Worm (Caenorhabditis elegans) whole organism, young adult: Measurements from ENCODE around the gene F01G10.5.

ENCODE experiments used
- B0019.2 ChIP-seq: fragments of 200-800 bp; sonication (Bioruptor generic); conservative IDR thresholded peaks from 2 replicates; pipeline ENCODE4 v1.3.6; 2022; ENCODE audit warnings: missing genetic modification reagents, missing genetic modification characterization, missing compliant biosample characterization
- F37B4.10 ChIP-seq: fragments of 200-800 bp; sonication (Bioruptor generic); IDR thresholded peaks from 2 replicates; pipeline ENCODE4 v1.3.6; 2022; ENCODE audit warnings: missing genetic modification characterization, missing compliant biosample characterization
- F49E8.2 ChIP-seq: sonication (generic microtip); optimal IDR thresholded peaks from 3 replicates; lab custom pipeline; 2017; ENCODE audit warnings: missing genetic modification characterization, mild to moderate bottlenecking, missing compliant biosample characterization, antibody characterized with exemption, moderate library complexity; ENCODE audit not compliant: insufficient read depth
- T26A5.8 ChIP-seq: sonication (generic microtip); optimal IDR thresholded peaks from 2 replicates; lab custom pipeline; 2016; ENCODE audit warnings: missing genetic modification characterization, missing compliant biosample characterization
- Y53F4B.3 ChIP-seq: fragments of 200-800 bp; sonication (Bioruptor generic); IDR thresholded peaks from 2 replicates; pipeline ENCODE4 v1.3.6; 2022; ENCODE audit warnings: missing genetic modification reagents, missing genetic modification characterization, missing compliant biosample characterization
- Y53G8AR.9 ChIP-seq: fragments of 200-800 bp; sonication (Bioruptor generic); conservative IDR thresholded peaks from 2 replicates; pipeline ENCODE4 v1.3.6; 2022; ENCODE audit warnings: missing genetic modification reagents, missing genetic modification characterization, missing compliant biosample characterization
- Y79H2A.3 ChIP-seq: fragments of 200-800 bp; sonication (Bioruptor generic); conservative IDR thresholded peaks from 2 replicates; pipeline ENCODE4 v1.3.6; 2022; ENCODE audit warnings: missing genetic modification reagents, missing genetic modification characterization, missing compliant biosample characterization
- atf-7 ChIP-seq: sonication (generic microtip); optimal IDR thresholded peaks from 2 replicates; lab custom pipeline; 2017; ENCODE audit warnings: mild to moderate bottlenecking, missing genetic modification characterization, missing compliant biosample characterization
- athp-1 ChIP-seq: sonication (generic microtip); optimal IDR thresholded peaks from 2 replicates; lab custom pipeline; 2017; ENCODE audit warnings: mild to moderate bottlenecking, missing genetic modification characterization, missing compliant biosample characterization
- bed-1 ChIP-seq: fragments of 200-800 bp; sonication (Bioruptor generic); IDR thresholded peaks from 2 replicates; pipeline ENCODE4 v1.3.6; 2022; ENCODE audit warnings: missing genetic modification reagents, missing genetic modification characterization, missing compliant biosample characterization
- ceh-100 ChIP-seq: fragments of 200-800 bp; sonication (Bioruptor generic); IDR thresholded peaks from 2 replicates; pipeline ENCODE4 v1.3.6; 2022; ENCODE audit warnings: missing genetic modification reagents, missing genetic modification characterization, missing compliant biosample characterization
- ceh-58 ChIP-seq: fragments of 200-800 bp; sonication (Bioruptor generic); IDR thresholded peaks from 2 replicates; pipeline ENCODE4 v1.3.6; 2022; ENCODE audit warnings: missing genetic modification characterization, missing compliant biosample characterization
- chd-7 ChIP-seq: sonication (generic microtip); optimal IDR thresholded peaks from 2 replicates; lab custom pipeline; 2016; ENCODE audit warnings: mild to moderate bottlenecking, missing genetic modification characterization, moderate library complexity, missing compliant biosample characterization
- dpff-1 ChIP-seq: sonication (generic microtip); optimal IDR thresholded peaks from 2 replicates; lab custom pipeline; 2017; ENCODE audit warnings: mild to moderate bottlenecking, missing genetic modification characterization, missing compliant biosample characterization
- efl-1 ChIP-seq: fragments of 150-350 bp; optimal IDR thresholded peaks from 2 replicates; lab custom pipeline; 2014; ENCODE audit warnings: missing biosample characterization, missing genetic modification reagents, missing genetic modification characterization
- egl-18 ChIP-seq: fragments of 200-800 bp; sonication (Bioruptor generic); IDR thresholded peaks from 2 replicates; pipeline ENCODE4 v1.3.6; 2022; ENCODE audit warnings: missing genetic modification reagents, missing genetic modification characterization, missing compliant biosample characterization
- ets-4 ChIP-seq: fragments of 200-800 bp; sonication (Bioruptor generic); optimal IDR thresholded peaks from 2 replicates; lab custom pipeline; 2018; ENCODE audit warnings: mild to moderate bottlenecking, missing genetic modification characterization, missing compliant biosample characterization
- fkh-3 ChIP-seq: sonication (generic microtip); optimal IDR thresholded peaks from 2 replicates; lab custom pipeline; 2016; ENCODE audit warnings: mild to moderate bottlenecking, missing genetic modification characterization, missing compliant biosample characterization
- him-1 ChIP-seq: sonication (generic microtip); optimal IDR thresholded peaks from 2 replicates; lab custom pipeline; 2016; ENCODE audit warnings: missing genotype, missing genetic modification reagents, missing genetic modification characterization, missing compliant biosample characterization
- hlh-12 ChIP-seq: sonication (generic microtip); optimal IDR thresholded peaks from 2 replicates; lab custom pipeline; 2016; ENCODE audit warnings: missing genetic modification characterization, missing compliant biosample characterization
- hmg-1.2 ChIP-seq: fragments of 200-800 bp; sonication (Bioruptor generic); IDR thresholded peaks from 2 replicates; pipeline ENCODE4 v1.3.6; 2022; ENCODE audit warnings: missing genetic modification reagents, missing genetic modification characterization, missing compliant biosample characterization
- hmg-20 ChIP-seq: fragments of 200-800 bp; sonication (Bioruptor generic); IDR thresholded peaks from 2 replicates; pipeline ENCODE4 v1.3.6; 2022; ENCODE audit warnings: missing genetic modification reagents, missing genetic modification characterization, missing compliant biosample characterization
- hsf-1 ChIP-seq: fragments of 200-800 bp; sonication (Bioruptor generic); IDR thresholded peaks from 2 replicates; pipeline ENCODE4 v1.3.6; 2022; ENCODE audit warnings: missing genetic modification reagents, missing genetic modification characterization, missing compliant biosample characterization
- let-526 ChIP-seq: fragments of 200-800 bp; sonication (Bioruptor generic); IDR thresholded peaks from 2 replicates; pipeline ENCODE4 v1.3.6; 2022; ENCODE audit warnings: missing genetic modification reagents, missing genetic modification characterization, missing compliant biosample characterization
- lin-35 ChIP-seq, 3 experiments: fragments of 150-350 bp in 2 of 3; sonication (generic microtip) in 1 of 3; optimal IDR thresholded peaks; 2 replicates each; lab custom pipeline; 2014 to 2018; ENCODE audit warnings: missing biosample characterization in 3 of 3, missing genetic modification characterization in 3 of 3, missing genetic modification reagents in 3 of 3
- lsy-27 ChIP-seq: sonication (generic microtip); optimal IDR thresholded peaks from 2 replicates; lab custom pipeline; 2017; ENCODE audit warnings: missing genetic modification characterization, mild to moderate bottlenecking, missing compliant biosample characterization, antibody characterized with exemption, missing genotype, borderline replicate concordance; ENCODE audit not compliant: insufficient read depth
- madf-3 ChIP-seq: fragments of 200-800 bp; sonication (Bioruptor generic); IDR thresholded peaks from 2 replicates; pipeline ENCODE4 v1.3.6; 2022; ENCODE audit warnings: missing genetic modification reagents, missing genetic modification characterization, missing compliant biosample characterization
- madf-6 ChIP-seq: fragments of 200-800 bp; sonication (Bioruptor generic); IDR thresholded peaks from 2 replicates; pipeline ENCODE4 v1.3.6; 2022; ENCODE audit warnings: missing genetic modification reagents, missing genetic modification characterization, missing compliant biosample characterization
- mcd-1 ChIP-seq: fragments of 200-800 bp; sonication (Bioruptor generic); IDR thresholded peaks from 2 replicates; pipeline ENCODE4 v1.3.6; 2022; ENCODE audit warnings: missing genetic modification reagents, missing genetic modification characterization, missing compliant biosample characterization
- nfya-1 ChIP-seq: sonication (generic microtip); optimal IDR thresholded peaks from 2 replicates; lab custom pipeline; 2017; ENCODE audit warnings: antibody characterized with exemption, missing compliant biosample characterization, missing genetic modification characterization, borderline replicate concordance; ENCODE audit not compliant: insufficient read depth
- nfyb-1 ChIP-seq: fragments of 200-800 bp; sonication (Bioruptor generic); IDR thresholded peaks from 2 replicates; pipeline ENCODE4 v1.3.6; 2022; ENCODE audit warnings: missing genetic modification reagents, missing genetic modification characterization, missing compliant biosample characterization
- nhr-120 ChIP-seq: fragments of 200-800 bp; sonication (Bioruptor generic); IDR thresholded peaks from 2 replicates; pipeline ENCODE4 v1.3.6; 2022; ENCODE audit warnings: missing genetic modification characterization, missing compliant biosample characterization
- nhr-27 ChIP-seq: fragments of 200-800 bp; sonication (Bioruptor generic); optimal IDR thresholded peaks from 2 replicates; lab custom pipeline; 2018; ENCODE audit warnings: mild to moderate bottlenecking, missing genetic modification characterization, moderate library complexity, missing compliant biosample characterization
- nhr-90 ChIP-seq: sonication (generic microtip); optimal IDR thresholded peaks from 2 replicates; lab custom pipeline; 2016; ENCODE audit warnings: missing genotype, mild to moderate bottlenecking, missing genetic modification characterization, missing compliant biosample characterization
- snpc-4 ChIP-seq, 5 experiments: fragments of 150-350 bp in 1 of 5; sonication (generic microtip) in 4 of 5; optimal IDR thresholded peaks; 2 replicates each; lab custom pipeline; 2014 to 2018; ENCODE audit warnings: missing genetic modification characterization in 5 of 5, missing biosample characterization in 3 of 5, antibody characterized with exemption in 2 of 5, mild to moderate bottlenecking in 2 of 5, missing compliant biosample characterization in 2 of 5, missing genotype in 2 of 5, moderate library complexity in 2 of 5, missing genetic modification reagents in 1 of 5
- tbx-9 ChIP-seq: sonication (generic microtip); optimal IDR thresholded peaks from 2 replicates; lab custom pipeline; 2016; ENCODE audit warnings: borderline replicate concordance, missing genetic modification characterization, inconsistent platforms, missing compliant biosample characterization
- tlf-1 ChIP-seq: fragments of 200-800 bp; sonication (Bioruptor generic); optimal IDR thresholded peaks from 2 replicates; lab custom pipeline; 2018; ENCODE audit warnings: mild to moderate bottlenecking, missing genetic modification characterization, missing compliant biosample characterization
- unc-130 ChIP-seq: sonication (generic microtip); optimal IDR thresholded peaks from 2 replicates; lab custom pipeline; 2016; ENCODE audit warnings: missing genetic modification reagents, missing genetic modification characterization, missing compliant biosample characterization
- xnd-1 ChIP-seq: sonication (generic microtip); optimal IDR thresholded peaks from 2 replicates; lab custom pipeline; 2016; ENCODE audit warnings: missing genotype, missing genetic modification reagents, missing genetic modification characterization, missing compliant biosample characterization
- zfh-2 ChIP-seq: fragments of 200-800 bp; sonication (Bioruptor generic); conservative IDR thresholded peaks from 2 replicates; pipeline ENCODE4 v1.3.6; 2022; ENCODE audit warnings: missing genetic modification reagents, missing genetic modification characterization, missing compliant biosample characterization
- zim-3 ChIP-seq: sonication (generic microtip); optimal IDR thresholded peaks from 2 replicates; lab custom pipeline; 2017; ENCODE audit warnings: mild to moderate bottlenecking, missing genetic modification characterization, moderate library complexity, missing compliant biosample characterization
- ztf-22 ChIP-seq: fragments of 200-800 bp; sonication (Bioruptor generic); optimal IDR thresholded peaks from 2 replicates; lab custom pipeline; 2018; ENCODE audit warnings: mild to moderate bottlenecking, missing genetic modification characterization, moderate library complexity, missing compliant biosample characterization
- ztf-26 ChIP-seq: sonication (generic microtip); optimal IDR thresholded peaks from 2 replicates; lab custom pipeline; 2017; ENCODE audit warnings: missing genetic modification characterization, missing compliant biosample characterization
- ztf-3 ChIP-seq: fragments of 200-800 bp; sonication (Bioruptor generic); optimal IDR thresholded peaks from 2 replicates; lab custom pipeline; 2018; ENCODE audit warnings: mild to moderate bottlenecking, missing genetic modification characterization, missing compliant biosample characterization

F01G10.5 gene

ce11 chrIV:10242458-10243123 lies 11.7 kb upstream of the F01G10.5 start (continued):
- TF ChIP-seq F37B4.10 (GFP tag; lab: Robert Waterston, UW) = no peak
- no peak for TF ChIP-seq zim-3 (tag; lab: Kevin White, UChicago)
- TF ChIP-seq tbx-9 (tag; lab: Kevin White, UChicago) = no peak
- TF ChIP-seq T26A5.8 (tag; lab: Kevin White, UChicago) = no peak
- TF ChIP-seq hmg-1.2 (GFP tag; lab: Robert Waterston, UW) = no peak; the same call in 1 of the 2 replicates
- no peak for TF ChIP-seq hmg-20 (GFP tag; lab: Robert Waterston, UW)
- no peak for TF ChIP-seq fkh-3
- no peak for TF ChIP-seq nfya-1 (tag; lab: Kevin White, UChicago)
- TF ChIP-seq xnd-1 (tag; lab: Kevin White, UChicago) = peak; percentile 64
- no peak for TF ChIP-seq nfyb-1 (GFP tag; lab: Robert Waterston, UW)
- TF ChIP-seq nhr-120 = no peak
- no peak for TF ChIP-seq zfh-2
- 0 out of 2 replicates have a peak, but pooled peaks have one; percentile 48 for TF ChIP-seq hsf-1
- TF ChIP-seq nhr-90 (tag; lab: Kevin White, UChicago) = no peak
- TF ChIP-seq dpff-1 (tag; lab: Kevin White, UChicago) = no peak
- TF ChIP-seq ets-4 = no peak
- TF ChIP-seq ztf-22 (GFP tag; lab: Kevin White, UChicago) = no peak
- no peak for TF ChIP-seq nhr-27
- TF ChIP-seq ceh-58 (GFP tag; lab: Robert Waterston, UW) = no peak
- TF ChIP-seq atf-7 (tag; lab: Kevin White, UChicago) = no peak
- peak; percentile 1 for TF ChIP-seq unc-130 (GFP tag; lab: Kevin White, UChicago)
- no peak for TF ChIP-seq mcd-1
- no peak for TF ChIP-seq let-526 (GFP tag; lab: Robert Waterston, UW)
- no peak for TF ChIP-seq ztf-26 (tag; lab: Kevin White, UChicago)
- no peak for TF ChIP-seq athp-1 (tag; lab: Kevin White, UChicago)
- TF ChIP-seq him-1 = no peak
- TF ChIP-seq F49E8.2 (tag; lab: Kevin White, UChicago) = no peak
- TF ChIP-seq snpc-4 (GFP tag; optimal IDR thresholded peaks at IDR 0.05; lab: Kevin White, UChicago) = no peak
- no peak for TF ChIP-seq snpc-4 (tag; optimal IDR thresholded peaks at IDR 0.05; lab: Kevin White, UChicago)
- no peak for TF ChIP-seq hlh-12 (tag; lab: Kevin White, UChicago)
- peak; percentile 81 for TF ChIP-seq efl-1 (GFP tag; lab: Kevin White, UChicago)
- no peak for TF ChIP-seq Y53F4B.3 (GFP tag; lab: Robert Waterston, UW)
- TF ChIP-seq Y79H2A.3 (GFP tag; lab: Robert Waterston, UW) = no peak
- no peak for TF ChIP-seq B0019.2 (GFP tag; lab: Robert Waterston, UW)
- TF ChIP-seq chd-7 (tag; lab: Kevin White, UChicago) = no peak
- TF ChIP-seq egl-18 = no peak

- no peak for TF ChIP-seq hlh-12 (tag; lab: Kevin White, UChicago)
- TF ChIP-seq, all 124 proteins: peak for 0
Observed at ce11 chrIV:10241659-10242058, 10.8 kb upstream of the F01G10.5 start, which contains the start of gene lipl-7. lipl-7 (minus strand) TSS chrIV:10241823.

ce11 chrIV:10239045-10239444 lies 8.2 kb upstream of the F01G10.5 start, which contains the start of gene ech-8:
ech-8 (minus strand) TSS chrIV:10239176.
- TF ChIP-seq ztf-3 (no peak), lin-35 (GFP tag; optimal IDR thresholded peaks at IDR 0.05; lab: Kevin White, UChicago) (no peak), bed-1 (no peak), athp-1 (tag; lab: Kevin White, UChicago) (no peak), madf-6 (GFP tag; lab: Robert Waterston, UW) (no peak), tlf-1 (GFP tag; lab: Kevin White, UChicago) (no peak), lsy-27 (tag; lab: Kevin White, UChicago) (no peak), Y53G8AR.9 (GFP tag; lab: Robert Waterston, UW) (no peak), ceh-100 (GFP tag; lab: Robert Waterston, UW) (no peak), madf-3 (GFP tag; lab: Robert Waterston, UW) (no peak)
